Worm (Caenorhabditis elegans): ENCODE measurements around the gene selt-1.2.

Gene selt-1.2

DNA sequence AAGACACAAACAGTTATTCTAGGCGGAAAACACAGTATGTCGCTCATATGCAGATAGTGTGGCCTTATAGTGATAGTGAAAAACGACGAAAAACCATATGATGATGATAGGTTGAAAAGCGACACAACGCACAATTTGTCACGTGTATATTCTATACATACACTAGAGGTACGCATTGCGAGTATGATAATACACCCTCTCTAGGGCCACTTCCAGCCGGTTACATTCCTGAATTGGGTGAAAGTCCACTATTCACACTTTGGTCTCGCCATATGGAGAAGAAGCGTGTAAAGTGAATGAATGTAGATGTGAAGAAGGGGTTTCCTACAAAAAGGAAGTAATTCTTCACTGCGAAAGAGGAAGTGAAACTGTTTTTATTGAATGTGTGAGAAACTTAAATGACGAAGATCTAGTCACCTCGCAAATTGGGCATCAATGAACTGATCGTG is 17.7 kb downstream of the selt-1.2 start (continued):
- TF ChIP-seq Y116A8C.19 (tag; optimal IDR thresholded peaks at IDR 0.05; ENCODE audit: borderline replicate concordance), result no peak
- TF ChIP-seq nhr-12 (tag; optimal IDR thresholded peaks at IDR 0.05), result no peak
- no peak for TF ChIP-seq nhr-84 (tag; optimal IDR thresholded peaks at IDR 0.05)
- peak; percentile 85 for TF ChIP-seq nhr-85 (tag)
- TF ChIP-seq ceh-82 (tag; optimal IDR thresholded peaks at IDR 0.05), result no peak
- TF ChIP-seq snpc-4 (tag; optimal IDR thresholded peaks at IDR 0.05), result no peak
- peak in 2 of 6 experiments; percentile 16 to 57 for TF ChIP-seq elt-3 (tag; optimal IDR thresholded peaks at IDR 0.05)
- TF ChIP-seq lin-14 (GFP tag; optimal IDR thresholded peaks at IDR 0.05), result peak; percentile 69
- no peak for TF ChIP-seq unc-130 (tag; optimal IDR thresholded peaks at IDR 0.05)
- TF ChIP-seq nhr-47 (tag; optimal IDR thresholded peaks at IDR 0.05), result peak; percentile 47
- no peak for TF ChIP-seq hlh-4 (tag; optimal IDR thresholded peaks at IDR 0.05)
- TF ChIP-seq ztf-4 (tag; optimal IDR thresholded peaks at IDR 0.05), result no peak
- TF ChIP-seq lin-13 (GFP tag; optimal IDR thresholded peaks at IDR 0.05), result no peak
- TF ChIP-seq egl-27 (tag; optimal IDR thresholded peaks at IDR 0.05), result no peak
- TF ChIP-seq nhr-77 (tag; optimal IDR thresholded peaks at IDR 0.05), result no peak
- no peak for TF ChIP-seq aly-2 (tag; optimal IDR thresholded peaks at IDR 0.05)
- TF ChIP-seq nhr-11 (tag; optimal IDR thresholded peaks at IDR 0.05), result no peak
- TF ChIP-seq C34B4.2 (tag; optimal IDR thresholded peaks at IDR 0.05), result no peak
- TF ChIP-seq hlh-17 (GFP tag; optimal IDR thresholded peaks at IDR 0.05; ENCODE audit: borderline replicate concordance), result no peak
- TF ChIP-seq ets-5 (GFP tag; IDR thresholded peaks at IDR 0.05), result no peak
- TF ChIP-seq sup-37 (GFP tag; optimal IDR thresholded peaks at IDR 0.05), result no peak
- TF ChIP-seq nhr-28 (tag; optimal IDR thresholded peaks at IDR 0.05), result no peak
- no peak for TF ChIP-seq egl-13 (tag; optimal IDR thresholded peaks at IDR 0.05)
- no peak for TF ChIP-seq unc-86 (tag; optimal IDR thresholded peaks at IDR 0.05)
- no peak for TF ChIP-seq mef-2 (tag; optimal IDR thresholded peaks at IDR 0.05)
- TF ChIP-seq ztf-11 (tag; optimal IDR thresholded peaks at IDR 0.05), result no peak
- peak; percentile 65 for TF ChIP-seq nhr-71 (tag; optimal IDR thresholded peaks at IDR 0.05)
- TF ChIP-seq unc-98 (GFP tag; IDR thresholded peaks at IDR 0.05), result no peak
- TF ChIP-seq nhr-76 (tag; optimal IDR thresholded peaks at IDR 0.05), result no peak
- peak; percentile 12 for TF ChIP-seq skn-1 (tag; optimal IDR thresholded peaks at IDR 0.05)
- TF ChIP-seq unc-62 (GFP tag; optimal IDR thresholded peaks at IDR 0.05), result no peak
- peak in 1 of 2 experiments; percentile 64 for TF ChIP-seq lin-35 (GFP tag; optimal IDR thresholded peaks at IDR 0.05)
- no peak for TF ChIP-seq fos-1 (tag; optimal IDR thresholded peaks at IDR 0.05)
- no peak for TF ChIP-seq ceh-90 (tag; optimal IDR thresholded peaks at IDR 0.05)
- TF ChIP-seq rnt-1 (tag; optimal IDR thresholded peaks at IDR 0.05), result no peak
- TF ChIP-seq nhr-19 (GFP tag; conservative IDR thresholded peaks at IDR 0.05), result peak; percentile 34
- TF ChIP-seq fkh-10 (GFP tag; optimal IDR thresholded peaks at IDR 0.05), result no peak
- no peak for TF ChIP-seq sptf-1 (tag; optimal IDR thresholded peaks at IDR 0.05)
- no peak for TF ChIP-seq irx-1 (tag; optimal IDR thresholded peaks at IDR 0.05)
- peak; percentile 92 for TF ChIP-seq elt-2 (tag; optimal IDR thresholded peaks at IDR 0.05)
- TF ChIP-seq fkh-8 (tag; optimal IDR thresholded peaks at IDR 0.05), result no peak
- no peak for TF ChIP-seq C04F5.9 (tag; optimal IDR thresholded peaks at IDR 0.05)
- TF ChIP-seq blmp-1 (tag; optimal IDR thresholded peaks at IDR 0.05), result peak; percentile 68
- no peak for TF ChIP-seq lin-15B (tag; optimal IDR thresholded peaks at IDR 0.05)
- peak in 1 of 2 experiments; percentile 36 for TF ChIP-seq lsy-2 (tag; optimal IDR thresholded peaks at IDR 0.05)
- TF ChIP-seq efl-1 (optimal IDR thresholded peaks at IDR 0.05), result no peak
- TF ChIP-seq efl-1 (GFP tag; optimal IDR thresholded peaks at IDR 0.05 in 1 of 2), result peak in 1 of 2 experiments; percentile 94
- no peak for TF ChIP-seq alr-1 (tag; optimal IDR thresholded peaks at IDR 0.05; ENCODE audit: borderline replicate concordance)
- TF ChIP-seq tlp-1 (tag; optimal IDR thresholded peaks at IDR 0.05), result no peak
- no peak for TF ChIP-seq mep-1 (tag; optimal IDR thresholded peaks at IDR 0.05)
- TF ChIP-seq aha-1 (tag; optimal IDR thresholded peaks at IDR 0.05), result no peak
- TF ChIP-seq mdl-1 (tag; optimal IDR thresholded peaks at IDR 0.05), result peak in 1 of 2 experiments; percentile 72
- no peak for TF ChIP-seq ceh-63 (GFP tag; optimal IDR thresholded peaks at IDR 0.05)
- no peak for TF ChIP-seq fkh-4 (tag; optimal IDR thresholded peaks at IDR 0.05; ENCODE audit: borderline replicate concordance)

Data from whole organism, L1 larva.